Worm (Caenorhabditis elegans) whole organism, L4 larva: ENCODE results near the gene C27F2.4.

ENCODE experiments used
- aha-1 ChIP-seq: fragments of 150-350 bp; peaks from one replicate; lab custom pipeline; 2014; ENCODE audit warnings: missing biosample characterization, missing genetic modification characterization
- aly-2 ChIP-seq: sonication (generic microtip); optimal IDR thresholded peaks from 2 replicates; lab custom pipeline; 2018; ENCODE audit warnings: missing biosample characterization, missing genetic modification characterization
- lin-13 ChIP-seq: fragments of 150-350 bp; optimal IDR thresholded peaks from 2 replicates; lab custom pipeline; 2014; ENCODE audit warnings: missing biosample characterization, missing genetic modification reagents, missing genetic modification characterization
- mdt-29 ChIP-seq: fragments of 200-800 bp; sonication (Bioruptor generic); IDR thresholded peaks from 2 replicates; pipeline ENCODE4 v1.3.6; 2022; ENCODE audit warnings: missing genetic modification reagents, missing genetic modification characterization, missing compliant biosample characterization
- mep-1 ChIP-seq: fragments of 150-350 bp; sonication (generic microtip); optimal IDR thresholded peaks from 3 replicates; lab custom pipeline; 2014; ENCODE audit warnings: missing biosample characterization, missing genetic modification characterization
- nhr-237 ChIP-seq: sonication (generic microtip); optimal IDR thresholded peaks from 2 replicates; lab custom pipeline; 2017; ENCODE audit warnings: missing biosample characterization, missing genetic modification characterization
- nhr-25 ChIP-seq: sonication (generic microtip); optimal IDR thresholded peaks from 2 replicates; lab custom pipeline; 2017; ENCODE audit warnings: missing genetic modification characterization, mild to moderate bottlenecking, missing compliant biosample characterization, antibody characterized with exemption, moderate library complexity, borderline replicate concordance; ENCODE audit not compliant: insufficient read depth
- snpc-4 ChIP-seq: fragments of 150-350 bp; optimal IDR thresholded peaks from 2 replicates; lab custom pipeline; 2014; ENCODE audit warnings: missing biosample characterization, missing genetic modification characterization

DNA sequence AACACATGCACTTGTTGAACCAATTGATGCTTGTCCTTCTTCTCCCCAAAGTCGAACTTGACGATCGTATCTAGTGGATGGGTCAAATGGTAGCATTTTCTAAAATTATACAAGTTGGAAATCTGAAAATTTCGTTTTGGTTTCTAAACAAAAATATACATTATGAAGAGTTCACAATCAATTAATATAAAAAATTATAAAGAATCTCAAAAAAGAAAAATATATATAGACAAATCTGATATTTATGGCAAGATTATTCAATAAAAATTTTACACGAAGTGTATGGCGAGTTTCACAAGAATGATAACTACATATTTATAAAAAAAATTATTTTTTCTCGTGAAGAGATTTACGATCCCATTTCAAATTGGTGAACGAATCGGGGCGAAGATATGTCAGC is 39.9 kb downstream of the C27F2.4 start, which contains the start of gene ula-1:
- TF ChIP-seq lin-13 (GFP tag; lab: Kevin White, UChicago): no peak
- no peak for TF ChIP-seq mep-1
- TF ChIP-seq nhr-237 (tag; lab: Kevin White, UChicago): no peak
- no peak for TF ChIP-seq mdt-29 (GFP tag; lab: Robert Waterston, UW)
- no peak for TF ChIP-seq aly-2 (tag; lab: Kevin White, UChicago)
- no peak for TF ChIP-seq snpc-4
- TF ChIP-seq aha-1: no peak
- TF ChIP-seq nhr-25: no peak
